Worm (Caenorhabditis elegans) whole organism, young adult: ENCODE measurements around the gene K07C11.8.

Experiments
- C17E4.6 ChIP-seq: fragments of 200-800 bp; sonication (Bioruptor generic); IDR thresholded peaks from 2 replicates; pipeline ENCODE4 v1.3.6; 2022; ENCODE audit warnings: missing genetic modification reagents, missing genetic modification characterization, missing compliant biosample characterization
- D2030.7 ChIP-seq: fragments of 200-800 bp; sonication (Bioruptor generic); IDR thresholded peaks from 2 replicates; pipeline ENCODE4 v1.3.6; 2022; ENCODE audit warnings: missing genetic modification reagents, missing genetic modification characterization, missing compliant biosample characterization
- F55B11.4 ChIP-seq: sonication (generic microtip); optimal IDR thresholded peaks from 2 replicates; lab custom pipeline; 2016; ENCODE audit warnings: missing compliant biosample characterization, missing genetic modification characterization, borderline replicate concordance; ENCODE audit not compliant: insufficient read depth
- K12H6.12 ChIP-seq: fragments of 200-800 bp; sonication (Bioruptor generic); optimal IDR thresholded peaks from 2 replicates; lab custom pipeline; 2018; ENCODE audit warnings: mild to moderate bottlenecking, missing genetic modification characterization, missing compliant biosample characterization
- Y53G8AR.9 ChIP-seq: fragments of 200-800 bp; sonication (Bioruptor generic); conservative IDR thresholded peaks from 2 replicates; pipeline ENCODE4 v1.3.6; 2022; ENCODE audit warnings: missing genetic modification reagents, missing genetic modification characterization, missing compliant biosample characterization
- Y95B8A.8 ChIP-seq: fragments of 200-800 bp; sonication (Bioruptor generic); IDR thresholded peaks from 2 replicates; pipeline ENCODE4 v1.3.6; 2022; ENCODE audit warnings: missing genetic modification reagents, missing genetic modification characterization, missing compliant biosample characterization
- ZK185.1 ChIP-seq: sonication (generic microtip); optimal IDR thresholded peaks from 2 replicates; lab custom pipeline; 2016; ENCODE audit warnings: mild to moderate bottlenecking, missing genetic modification characterization, missing compliant biosample characterization; ENCODE audit not compliant: poor library complexity, severe bottlenecking
- athp-1 ChIP-seq: sonication (generic microtip); optimal IDR thresholded peaks from 2 replicates; lab custom pipeline; 2017; ENCODE audit warnings: mild to moderate bottlenecking, missing genetic modification characterization, missing compliant biosample characterization
- attf-5 ChIP-seq: fragments of 200-800 bp; sonication (Bioruptor generic); optimal IDR thresholded peaks from 2 replicates; lab custom pipeline; 2018; ENCODE audit warnings: mild to moderate bottlenecking, missing genetic modification characterization, missing compliant biosample characterization
- attf-6 ChIP-seq: fragments of 200-800 bp; sonication (Bioruptor generic); IDR thresholded peaks from 2 replicates; pipeline ENCODE4 v1.3.6; 2022; ENCODE audit warnings: missing genetic modification reagents, missing genetic modification characterization, missing compliant biosample characterization
- ceh-100 ChIP-seq: fragments of 200-800 bp; sonication (Bioruptor generic); IDR thresholded peaks from 2 replicates; pipeline ENCODE4 v1.3.6; 2022; ENCODE audit warnings: missing genetic modification reagents, missing genetic modification characterization, missing compliant biosample characterization
- ceh-40 ChIP-seq: fragments of 200-800 bp; sonication (Bioruptor generic); IDR thresholded peaks from 2 replicates; pipeline ENCODE4 v1.3.6; 2022; ENCODE audit warnings: missing genetic modification characterization, missing compliant biosample characterization
- ceh-58 ChIP-seq: fragments of 200-800 bp; sonication (Bioruptor generic); IDR thresholded peaks from 2 replicates; pipeline ENCODE4 v1.3.6; 2022; ENCODE audit warnings: missing genetic modification characterization, missing compliant biosample characterization
- dpl-1 ChIP-seq: fragments of 150-350 bp; optimal IDR thresholded peaks from 2 replicates; lab custom pipeline; 2014; ENCODE audit warnings: missing biosample characterization, missing genetic modification reagents, missing genetic modification characterization
- egl-18 ChIP-seq: fragments of 200-800 bp; sonication (Bioruptor generic); IDR thresholded peaks from 2 replicates; pipeline ENCODE4 v1.3.6; 2022; ENCODE audit warnings: missing genetic modification reagents, missing genetic modification characterization, missing compliant biosample characterization
- hlh-26 ChIP-seq: fragments of 200-800 bp; sonication (Bioruptor generic); conservative IDR thresholded peaks from 2 replicates; pipeline ENCODE4 v1.3.6; 2022; ENCODE audit warnings: missing genetic modification reagents, missing genetic modification characterization, missing compliant biosample characterization
- hmg-1.2 ChIP-seq: fragments of 200-800 bp; sonication (Bioruptor generic); IDR thresholded peaks from 2 replicates; pipeline ENCODE4 v1.3.6; 2022; ENCODE audit warnings: missing genetic modification reagents, missing genetic modification characterization, missing compliant biosample characterization
- hmg-20 ChIP-seq: fragments of 200-800 bp; sonication (Bioruptor generic); IDR thresholded peaks from 2 replicates; pipeline ENCODE4 v1.3.6; 2022; ENCODE audit warnings: missing genetic modification reagents, missing genetic modification characterization, missing compliant biosample characterization
- lsl-1 ChIP-seq: fragments of 200-800 bp; sonication (Bioruptor generic); optimal IDR thresholded peaks from 2 replicates; lab custom pipeline; 2018; ENCODE audit warnings: mild to moderate bottlenecking, missing genetic modification characterization, moderate library complexity, missing compliant biosample characterization
- lsy-27 ChIP-seq: sonication (generic microtip); optimal IDR thresholded peaks from 2 replicates; lab custom pipeline; 2017; ENCODE audit warnings: missing genetic modification characterization, mild to moderate bottlenecking, missing compliant biosample characterization, antibody characterized with exemption, missing genotype, borderline replicate concordance; ENCODE audit not compliant: insufficient read depth
- madf-10 ChIP-seq: sonication (generic microtip); optimal IDR thresholded peaks from 2 replicates; lab custom pipeline; 2016; ENCODE audit warnings: mild to moderate bottlenecking, missing genetic modification characterization, missing compliant biosample characterization
- nfya-2 ChIP-seq: fragments of 200-800 bp; sonication (Bioruptor generic); IDR thresholded peaks from 2 replicates; pipeline ENCODE4 v1.3.6; 2022; ENCODE audit warnings: missing genetic modification reagents, missing genetic modification characterization, missing compliant biosample characterization
- nhr-90 ChIP-seq: sonication (generic microtip); optimal IDR thresholded peaks from 2 replicates; lab custom pipeline; 2016; ENCODE audit warnings: missing genotype, mild to moderate bottlenecking, missing genetic modification characterization, missing compliant biosample characterization
- pha-4 ChIP-seq: fragments of 150-350 bp; sonication (generic microtip); optimal IDR thresholded peaks from 2 replicates; lab custom pipeline; 2014; ENCODE audit warnings: missing biosample characterization, missing genetic modification reagents, missing genetic modification characterization
- rcor-1 ChIP-seq: fragments of 200-800 bp; sonication (Bioruptor generic); IDR thresholded peaks from 2 replicates; pipeline ENCODE4 v1.3.6; 2022; ENCODE audit warnings: missing genetic modification reagents, missing genetic modification characterization, missing compliant biosample characterization
- rpc-1 ChIP-seq, 2 experiments: fragments of 150-350 bp in 1 of 2; sonication (generic microtip) in 1 of 2; optimal IDR thresholded peaks; 2 replicates each; lab custom pipeline; 2014 to 2018; ENCODE audit warnings: missing biosample characterization in 1 of 2, missing genetic modification characterization in 1 of 2, missing genetic modification reagents in 1 of 2, missing genotype in 1 of 2
- snpc-1.1 ChIP-seq: sonication (generic microtip); optimal IDR thresholded peaks from 2 replicates; lab custom pipeline; 2017; ENCODE audit warnings: missing genetic modification characterization, mild to moderate bottlenecking, missing compliant biosample characterization, antibody characterized with exemption, moderate library complexity, missing genotype, missing genetic modification reagents; ENCODE audit not compliant: insufficient read depth
- snpc-3.4 ChIP-seq: sonication (generic microtip); optimal IDR thresholded peaks from 2 replicates; lab custom pipeline; 2017; ENCODE audit warnings: missing genetic modification characterization, mild to moderate bottlenecking, missing compliant biosample characterization, antibody characterized with exemption, moderate library complexity, missing genotype, missing genetic modification reagents
- snpc-4 ChIP-seq, 5 experiments: fragments of 150-350 bp in 1 of 5; sonication (generic microtip) in 4 of 5; optimal IDR thresholded peaks; 2 replicates each; lab custom pipeline; 2014 to 2018; ENCODE audit warnings: missing genetic modification characterization in 5 of 5, missing biosample characterization in 3 of 5, antibody characterized with exemption in 2 of 5, mild to moderate bottlenecking in 2 of 5, missing compliant biosample characterization in 2 of 5, missing genotype in 2 of 5, moderate library complexity in 2 of 5, missing genetic modification reagents in 1 of 5
- ztf-26 ChIP-seq: sonication (generic microtip); optimal IDR thresholded peaks from 2 replicates; lab custom pipeline; 2017; ENCODE audit warnings: missing genetic modification characterization, missing compliant biosample characterization

The K07C11.8 gene

DNA sequence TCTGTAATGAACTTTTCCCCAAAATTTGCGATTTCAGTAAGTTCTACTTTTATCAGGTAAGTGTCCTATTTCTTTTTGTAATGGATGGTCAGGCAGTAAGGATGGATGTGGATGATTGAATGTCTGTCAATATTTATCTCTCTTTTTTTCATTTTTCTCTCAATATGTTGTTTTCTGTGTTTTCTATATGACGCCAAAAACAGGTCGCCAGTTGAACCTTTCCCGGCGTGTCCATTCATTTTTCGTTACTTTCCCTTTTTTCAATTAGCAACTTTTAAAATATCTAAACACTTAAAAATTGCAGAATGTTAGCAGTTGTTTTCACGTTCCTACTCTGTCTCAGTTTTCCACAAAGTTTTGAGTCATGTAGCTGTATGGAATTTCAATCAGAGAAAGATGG, 10.8 kb downstream of the K07C11.8 start, which contains the start of gene timp-1 (continued):
- no peak for TF ChIP-seq snpc-1.1 (tag; lab: Kevin White, UChicago)
- no peak for TF ChIP-seq Y95B8A.8 (GFP tag; lab: Robert Waterston, UW)
- TF ChIP-seq ceh-100 (GFP tag; lab: Robert Waterston, UW) = no peak
- TF ChIP-seq ceh-58 (GFP tag; lab: Robert Waterston, UW) = no peak
- no peak for TF ChIP-seq ceh-40 (GFP tag; lab: Robert Waterston, UW)

- TF ChIP-seq F55B11.4 (no peak), snpc-3.4 (tag; lab: Kevin White, UChicago) (no peak), attf-5 (no peak), hmg-1.2 (GFP tag; lab: Robert Waterston, UW) (peak; percentile 30; the same call in 1 of the 2 replicates), egl-18 (GFP tag; lab: Robert Waterston, UW) (no peak), rpc-1 (optimal IDR thresholded peaks at IDR 0.05; lab: Kevin White, UChicago) (no peak), rpc-1 (tag; optimal IDR thresholded peaks at IDR 0.05; lab: Kevin White, UChicago) (no peak)
Observed at ce11 chrV:8203085-8203643, 14.5 kb downstream of the K07C11.8 start, which contains the start of gene cest-17. Gene cest-17 (plus strand): TSS chrV:8203332.

ce11 chrV:8201229-8201858, 16.3 kb downstream of the K07C11.8 start, which contains the start of gene cri-2:
Gene cri-2 (plus strand): TSS chrV:8201808.
- no peak for TF ChIP-seq dpl-1 (GFP tag; lab: Kevin White, UChicago)
- TF ChIP-seq hmg-1.2 (GFP tag; lab: Robert Waterston, UW) = peak; percentile 18; the same call in 1 of the 2 replicates
- TF ChIP-seq lsy-27 = no peak

- TF ChIP-seq rcor-1 (no peak), snpc-4 (GFP tag; optimal IDR thresholded peaks at IDR 0.05; lab: Kevin White, UChicago) (no peak), snpc-4 (tag; optimal IDR thresholded peaks at IDR 0.05; lab: Kevin White, UChicago) (no peak), nfya-2 (GFP tag; lab: Robert Waterston, UW) (no peak), lsl-1 (GFP tag; lab: Kevin White, UChicago) (no peak), hlh-26 (GFP tag; lab: Robert Waterston, UW) (no peak), egl-18 (GFP tag; lab: Robert Waterston, UW) (no peak), ZK185.1 (tag; lab: Kevin White, UChicago) (no peak), pha-4 (tag; lab: Kevin White, UChicago) (no peak), nhr-90 (tag; lab: Kevin White, UChicago) (no peak), Y53G8AR.9 (no peak), hmg-20 (GFP tag; lab: Robert Waterston, UW) (no peak), ztf-26 (tag; lab: Kevin White, UChicago) (no peak), athp-1 (tag; lab: Kevin White, UChicago) (no peak)
Observed at ce11 chrV:8198994-8199393, 18.7 kb downstream of the K07C11.8 start, which contains the start of gene F20D6.11. Gene F20D6.11 (minus strand): TSS chrV:8199094.

DNA sequence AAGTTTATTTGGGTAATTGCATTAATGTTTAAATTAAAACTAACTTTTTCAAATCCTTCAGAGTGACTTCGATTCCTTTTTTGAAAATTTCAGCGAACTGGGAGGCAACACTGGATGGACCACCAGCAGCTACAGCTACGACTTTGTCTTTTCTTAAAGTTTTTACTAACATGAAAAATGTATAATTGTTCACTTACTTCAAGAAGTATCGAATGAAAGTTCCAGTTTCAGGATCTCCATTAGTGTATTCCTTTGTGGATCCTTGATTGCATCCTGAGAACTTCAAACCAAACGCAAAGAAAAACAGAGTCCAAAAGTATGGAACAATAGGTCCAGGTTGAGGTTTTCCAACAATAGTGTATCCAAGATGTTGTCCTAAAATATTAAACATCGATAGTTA, 20.7 kb downstream of the K07C11.8 start:
- TF ChIP-seq K12H6.12 (tag; lab: Kevin White, UChicago) = no peak
- TF ChIP-seq madf-10 (tag; lab: Kevin White, UChicago) = no peak
- no peak for TF ChIP-seq D2030.7 (GFP tag; lab: Robert Waterston, UW)
- TF ChIP-seq C17E4.6 (GFP tag; lab: Robert Waterston, UW) = no peak
- no peak for TF ChIP-seq attf-6
- TF ChIP-seq, all 124 proteins: peak for 0
